Fruit fly (Drosophila melanogaster) S2 (cell line): ENCODE data around the gene CG6443.

Experiments used
- CG8478 ChIP-seq: fragments of >200 bp; optimal IDR thresholded peaks from 2 replicates; lab custom pipeline; 2018
- CTCF ChIP-seq, 2 experiments: fragments of >200 bp; optimal IDR thresholded peaks; 2 replicates each; lab custom pipeline; 2018

- TF ChIP-seq CTCF (optimal IDR thresholded peaks at IDR 0.05; lab: Kevin White, UChicago) (no peak), CG8478 (lab: Kevin White, UChicago) (no peak)
Measured at dm6 chr2L:10728751-10729150, at the start of gene CG6443.
